Worm (Caenorhabditis elegans): ENCODE results near the gene xol-1.

DNA sequence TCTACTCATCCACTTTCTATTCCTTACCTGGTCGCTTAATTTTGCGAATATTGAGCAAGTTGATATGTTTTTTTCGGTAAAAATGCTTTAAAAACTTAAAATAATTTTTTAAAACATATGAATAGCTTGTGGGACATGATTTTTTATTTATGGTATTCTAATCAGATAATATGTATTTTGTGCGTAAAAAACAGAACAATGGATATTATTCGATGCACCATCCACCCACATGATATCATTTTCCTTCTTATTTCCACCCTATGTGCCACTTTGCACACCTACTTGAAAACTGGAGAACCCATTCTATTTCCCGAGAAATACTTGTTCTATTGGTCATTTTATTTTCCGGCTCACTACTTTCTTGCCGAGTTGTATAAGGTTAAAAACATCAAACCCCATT lies 26.2 kb downstream of the xol-1 start, which contains the start of gene C18A11.2:
- TF ChIP-seq unc-62 (GFP tag; optimal IDR thresholded peaks at IDR 0.05) (no peak), T26A5.8 (tag; optimal IDR thresholded peaks at IDR 0.05) (no peak), bed-1 (GFP tag; IDR thresholded peaks at IDR 0.05) (no peak), F52B5.7 (tag; optimal IDR thresholded peaks at IDR 0.05) (no peak), ccch-3 (GFP tag; optimal IDR thresholded peaks at IDR 0.05) (no peak), B0019.2 (GFP tag; conservative IDR thresholded peaks at IDR 0.05) (no peak), ZK185.1 (tag; optimal IDR thresholded peaks at IDR 0.05; ENCODE audit: poor library complexity, severe bottlenecking) (no peak)

All from whole organism, young adult.